Fruit fly (Drosophila melanogaster): ENCODE data around the gene CG7166.

Gene CG7166

dm6 chr3L:21581984-21582383 is 43.5 kb downstream of the CG7166 start (continued):
- no peak for TF ChIP-seq Eip93F (GFP tag; optimal IDR thresholded peaks at IDR 0.05)
- no peak for TF ChIP-seq eg (GFP tag; IDR thresholded peaks at IDR 0.05)
- no peak for TF ChIP-seq fd85E (GFP tag; optimal IDR thresholded peaks at IDR 0.05)
- peak; percentile 10 for TF ChIP-seq CG6792 (GFP tag; optimal IDR thresholded peaks at IDR 0.05)
- TF ChIP-seq CG34406 (GFP tag; optimal IDR thresholded peaks at IDR 0.05) = peak; percentile 11
- peak; percentile 17 for TF ChIP-seq CG3032 (tag; optimal IDR thresholded peaks at IDR 0.05)
- TF ChIP-seq acj6 (GFP tag; optimal IDR thresholded peaks at IDR 0.05) = no peak
- no peak for TF ChIP-seq CG4318 (GFP tag; optimal IDR thresholded peaks at IDR 0.05)
- TF ChIP-seq salr (GFP tag; optimal IDR thresholded peaks at IDR 0.05) = peak in 1 of 2 experiments; percentile 3
- no peak for TF ChIP-seq Hr38 (GFP tag; optimal IDR thresholded peaks at IDR 0.05)
- TF ChIP-seq CG11294 (GFP tag; IDR thresholded peaks at IDR 0.05) = no peak
- no peak for TF ChIP-seq Sox102F (GFP tag; optimal IDR thresholded peaks at IDR 0.05)
- peak; percentile 1 for TF ChIP-seq Eip75B (GFP tag; optimal IDR thresholded peaks at IDR 0.05)
- TF ChIP-seq topi (GFP tag; optimal IDR thresholded peaks at IDR 0.05) = peak; percentile 34
- peak; percentile 74 for TF ChIP-seq svp (GFP tag)
- TF ChIP-seq CG6163 (GFP tag; IDR thresholded peaks at IDR 0.05) = no peak
- no peak for TF ChIP-seq vri (GFP tag; optimal IDR thresholded peaks at IDR 0.05)
- TF ChIP-seq dac (GFP tag; optimal IDR thresholded peaks at IDR 0.05) = no peak
- TF ChIP-seq CG7368 (GFP tag; optimal IDR thresholded peaks at IDR 0.05) = no peak
- no peak for TF ChIP-seq CG16779 (tag; optimal IDR thresholded peaks at IDR 0.05)
- TF ChIP-seq Blimp-1 (GFP tag; optimal IDR thresholded peaks at IDR 0.05) = no peak
- TF ChIP-seq spab (GFP tag; optimal IDR thresholded peaks at IDR 0.05) = no peak
- TF ChIP-seq CG9139 (GFP tag; optimal IDR thresholded peaks at IDR 0.05) = peak; percentile 3
- TF ChIP-seq ss (GFP tag; optimal IDR thresholded peaks at IDR 0.05) = peak in 1 of 2 experiments; percentile 7
- TF ChIP-seq esn (GFP tag; optimal IDR thresholded peaks at IDR 0.05) = peak; percentile 55
- TF ChIP-seq Ets21C (GFP tag; optimal IDR thresholded peaks at IDR 0.05) = no peak
- TF ChIP-seq Hr4 (GFP tag; optimal IDR thresholded peaks at IDR 0.05) = no peak
- peak; percentile 24 for TF ChIP-seq CG10631 (GFP tag; optimal IDR thresholded peaks at IDR 0.05)
- TF ChIP-seq CG8119 (GFP tag; IDR thresholded peaks at IDR 0.05) = no peak
- TF ChIP-seq Gug (GFP tag; IDR thresholded peaks at IDR 0.05) = no peak
- TF ChIP-seq CG15336 (GFP tag; IDR thresholded peaks at IDR 0.05) = no peak
- peak; percentile 4 for TF ChIP-seq achi (GFP tag; optimal IDR thresholded peaks at IDR 0.05)
- peak; percentile 28 for TF ChIP-seq Ets96B (tag; optimal IDR thresholded peaks at IDR 0.05)
- no peak for TF ChIP-seq CG11762 (GFP tag; optimal IDR thresholded peaks at IDR 0.05; ENCODE audit: insufficient read depth)
- peak; percentile 38 for TF ChIP-seq OdsH (GFP tag; optimal IDR thresholded peaks at IDR 0.05)
- TF ChIP-seq CG8319 (GFP tag; optimal IDR thresholded peaks at IDR 0.05) = no peak

- TF ChIP-seq CG8632 (GFP tag; optimal IDR thresholded peaks at IDR 0.05) (no peak), Sox15 (GFP tag; optimal IDR thresholded peaks at IDR 0.05) (no peak), esn (GFP tag; optimal IDR thresholded peaks at IDR 0.05) (peak; percentile 27)
These were observed 51.1 kb downstream of the CG7166 start for dm6 chr3L:21574296-21574745.

dm6 chr3L:21573831-21574230 is 51.6 kb downstream of the CG7166 start, which contains the start of gene EMC10:
TSS of gene EMC10 (plus strand) at chr3L:21574131.
- TF ChIP-seq Smox (GFP tag; optimal IDR thresholded peaks at IDR 0.05) (no peak), lz (GFP tag; optimal IDR thresholded peaks at IDR 0.05) (no peak)

Data from whole organism, prepupa.